Worm (Caenorhabditis elegans) whole organism, L2 larva: ENCODE measurements around the gene nep-26.

ENCODE experiments used
- R02D3.7 ChIP-seq: fragments of 150-350 bp; optimal IDR thresholded peaks from 2 replicates; lab custom pipeline; 2014; ENCODE audit warnings: missing biosample characterization, missing genetic modification characterization
- ZK546.5 ChIP-seq: sonication (generic microtip); optimal IDR thresholded peaks from 2 replicates; lab custom pipeline; 2017; ENCODE audit warnings: missing biosample characterization, missing genetic modification characterization
- alr-1 ChIP-seq: fragments of 150-350 bp; optimal IDR thresholded peaks from 2 replicates; lab custom pipeline; 2014; ENCODE audit warnings: missing biosample characterization, missing genetic modification characterization
- dmd-4 ChIP-seq: sonication (generic microtip); optimal IDR thresholded peaks from 2 replicates; lab custom pipeline; 2017; ENCODE audit warnings: missing biosample characterization, missing genetic modification characterization
- elt-3 ChIP-seq: sonication (generic microtip); optimal IDR thresholded peaks from 2 replicates; lab custom pipeline; 2017; ENCODE audit warnings: missing biosample characterization, missing genetic modification characterization
- mdl-1 ChIP-seq, 2 experiments: fragments of 150-350 bp in 1 of 2; sonication (generic microtip) in 1 of 2; optimal IDR thresholded peaks; 2 replicates each; lab custom pipeline; 2017; ENCODE audit warnings: missing biosample characterization in 2 of 2, missing genetic modification characterization in 2 of 2
- nhr-129 ChIP-seq: fragments of 150-350 bp; optimal IDR thresholded peaks from 2 replicates; lab custom pipeline; 2014; ENCODE audit warnings: missing biosample characterization, missing genetic modification characterization
- snpc-4 ChIP-seq: fragments of 150-350 bp; optimal IDR thresholded peaks from 2 replicates; lab custom pipeline; 2014; ENCODE audit warnings: missing biosample characterization, missing genetic modification characterization
- unc-39 ChIP-seq: fragments of 150-350 bp; optimal IDR thresholded peaks from 2 replicates; lab custom pipeline; 2014; ENCODE audit warnings: missing biosample characterization, missing genetic modification characterization
- unc-62 ChIP-seq: fragments of 150-350 bp; optimal IDR thresholded peaks from 2 replicates; lab custom pipeline; 2014; ENCODE audit warnings: missing biosample characterization, missing genetic modification reagents, missing genetic modification characterization
- ztf-11 ChIP-seq: sonication (generic microtip); optimal IDR thresholded peaks from 2 replicates; lab custom pipeline; 2017; ENCODE audit warnings: missing biosample characterization, missing genetic modification characterization

- no peak for TF ChIP-seq unc-39 (tag; lab: Kevin White, UChicago)
- TF ChIP-seq unc-62 (GFP tag; lab: Kevin White, UChicago) = no peak
- TF ChIP-seq snpc-4 (tag; lab: Kevin White, UChicago) = no peak
- TF ChIP-seq mdl-1 (tag; optimal IDR thresholded peaks at IDR 0.05; lab: Kevin White, UChicago) = no peak
- TF ChIP-seq nhr-129 = no peak
- no peak for TF ChIP-seq alr-1
- TF ChIP-seq ztf-11 = no peak
- TF ChIP-seq R02D3.7 (tag; lab: Kevin White, UChicago) = no peak
- no peak for TF ChIP-seq dmd-4 (tag; lab: Kevin White, UChicago)
- TF ChIP-seq ZK546.5 (tag; lab: Kevin White, UChicago) = no peak
- no peak for TF ChIP-seq elt-3 (tag; lab: Kevin White, UChicago)
These were observed 17.1 kb upstream of the nep-26 start, which contains the start of gene M02G9.4 for ce11 chrII:10317007-10317406.
